Worm (Caenorhabditis elegans) whole organism, early embryonic: ENCODE measurements around the gene srj-6.

ENCODE experiments used
- B0310.2 ChIP-seq: sonication (generic microtip); optimal IDR thresholded peaks from 2 replicates; lab custom pipeline; 2016; ENCODE audit warnings: mild to moderate bottlenecking, missing genetic modification characterization, missing compliant biosample characterization
- F13C5.2 ChIP-seq: sonication (generic microtip); optimal IDR thresholded peaks from 2 replicates; lab custom pipeline; 2017; ENCODE audit warnings: mild to moderate bottlenecking, missing genetic modification characterization, inconsistent platforms, missing compliant biosample characterization
- aly-1 ChIP-seq: sonication (generic microtip); optimal IDR thresholded peaks from 2 replicates; lab custom pipeline; 2016; ENCODE audit warnings: missing genetic modification characterization, missing compliant biosample characterization
- ama-1 ChIP-seq: fragments of 150-350 bp; optimal IDR thresholded peaks from 2 replicates; lab custom pipeline; 2014
- ceh-13 ChIP-seq: fragments of 200-800 bp; sonication (Bioruptor generic); optimal IDR thresholded peaks from 2 replicates; lab custom pipeline; 2018; ENCODE audit warnings: mild to moderate bottlenecking, missing genetic modification characterization, missing compliant biosample characterization
- ceh-36 ChIP-seq: sonication (generic microtip); optimal IDR thresholded peaks from 2 replicates; lab custom pipeline; 2016; ENCODE audit warnings: missing genetic modification characterization, inconsistent platforms, missing compliant biosample characterization
- ets-7 ChIP-seq: sonication (generic microtip); optimal IDR thresholded peaks from 2 replicates; lab custom pipeline; 2016; ENCODE audit warnings: missing genotype, missing genetic modification characterization, missing compliant biosample characterization
- flt-1 ChIP-seq: fragments of 200-800 bp; sonication (Bioruptor generic); IDR thresholded peaks from 2 replicates; pipeline ENCODE4 v1.3.6; 2022; ENCODE audit warnings: missing genetic modification characterization, missing compliant biosample characterization
- hmbx-1 ChIP-seq: sonication (generic microtip); optimal IDR thresholded peaks from 2 replicates; lab custom pipeline; 2016; ENCODE audit warnings: mild to moderate bottlenecking, missing genetic modification characterization, missing compliant biosample characterization
- hmg-4 ChIP-seq: fragments of 200-800 bp; sonication (Bioruptor generic); optimal IDR thresholded peaks from 2 replicates; lab custom pipeline; 2018; ENCODE audit warnings: mild to moderate bottlenecking, missing genetic modification characterization, missing compliant biosample characterization
- hnd-1 ChIP-seq: sonication (generic microtip); optimal IDR thresholded peaks from 2 replicates; lab custom pipeline; 2016; ENCODE audit warnings: missing genetic modification characterization, missing compliant biosample characterization
- pes-1 ChIP-seq: fragments of 200-800 bp; sonication (Bioruptor generic); IDR thresholded peaks from 2 replicates; pipeline ENCODE4 v1.3.6; 2022; ENCODE audit warnings: missing genetic modification reagents, missing genetic modification characterization, missing compliant biosample characterization
- scrt-1 ChIP-seq: fragments of 200-800 bp; sonication (Bioruptor generic); IDR thresholded peaks from 2 replicates; pipeline ENCODE4 v1.3.6; 2022; ENCODE audit warnings: missing genetic modification characterization, missing compliant biosample characterization
- sea-1 ChIP-seq: fragments of 200-800 bp; sonication (Bioruptor generic); conservative IDR thresholded peaks from 2 replicates; pipeline ENCODE4 v1.3.6; 2022; ENCODE audit warnings: missing genetic modification characterization, missing compliant biosample characterization
- tbx-11 ChIP-seq: fragments of 200-800 bp; sonication (Bioruptor generic); IDR thresholded peaks from 2 replicates; pipeline ENCODE4 v1.3.6; 2022; ENCODE audit warnings: missing genetic modification characterization, missing compliant biosample characterization
- tbx-37 ChIP-seq: fragments of 200-800 bp; sonication (Bioruptor generic); conservative IDR thresholded peaks from 2 replicates; pipeline ENCODE4 v1.3.6; 2022; ENCODE audit warnings: missing genetic modification reagents, missing genetic modification characterization, missing compliant biosample characterization
- tra-4 ChIP-seq: sonication (generic microtip); optimal IDR thresholded peaks from 2 replicates; lab custom pipeline; 2017; ENCODE audit warnings: missing genetic modification characterization, missing compliant biosample characterization

The srj-6 gene

DNA sequence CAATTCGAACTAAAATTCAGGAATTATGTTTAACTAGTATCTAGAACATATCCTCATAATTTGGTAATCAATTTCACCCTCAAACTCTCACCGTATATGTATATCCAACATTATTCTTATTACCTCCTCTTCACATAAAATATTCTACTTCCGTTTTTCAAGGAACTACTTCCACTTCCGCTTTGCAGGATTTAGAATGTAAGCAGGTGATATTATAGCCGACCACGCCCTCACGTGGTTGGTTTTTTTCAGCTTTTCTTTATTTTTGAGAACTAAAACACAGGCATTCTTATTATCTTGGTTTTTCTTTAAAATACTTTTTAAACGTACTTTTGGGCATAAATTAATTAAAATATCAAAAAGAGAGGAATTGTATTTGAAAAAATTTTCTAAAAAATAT lies 36.4 kb downstream of the srj-6 start:
- no peak for TF ChIP-seq pes-1
- no peak for TF ChIP-seq B0310.2 (tag; lab: Kevin White, UChicago)
- TF ChIP-seq aly-1 (tag; lab: Kevin White, UChicago), result no peak
- TF ChIP-seq hmg-4 (GFP tag; lab: Kevin White, UChicago), result no peak
- TF ChIP-seq tra-4 (tag; lab: Kevin White, UChicago), result no peak
- no peak for TF ChIP-seq ets-7 (tag; lab: Kevin White, UChicago)
- TF ChIP-seq hmbx-1, result no peak
- TF ChIP-seq tbx-37, result no peak
- no peak for TF ChIP-seq scrt-1 (GFP tag; lab: Robert Waterston, UW)
- TF ChIP-seq hnd-1 (tag; lab: Kevin White, UChicago), result no peak

DNA sequence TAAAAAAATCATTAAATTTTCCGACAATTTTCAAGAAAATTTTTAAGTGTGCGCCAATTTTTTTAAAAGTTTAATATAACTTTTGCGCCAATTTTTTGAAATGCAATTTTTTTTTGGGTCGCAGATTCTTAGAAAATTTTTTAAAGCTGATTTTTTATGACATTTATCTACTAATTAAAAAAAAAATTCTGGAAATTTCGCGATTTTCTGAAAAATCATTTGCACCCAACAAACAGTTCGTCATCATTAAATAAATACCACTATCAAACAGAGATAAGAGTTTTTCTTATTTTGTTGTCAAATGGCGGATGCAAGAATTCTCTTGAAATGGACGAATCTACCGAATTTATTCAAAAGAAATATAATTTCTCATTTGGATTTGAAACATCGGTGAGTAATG lies 39.0 kb downstream of the srj-6 start, which contains the start of gene F48G7.13:
F48G7.13 (plus strand) TSS at position 301 of the 400 bp plus-strand sequence.
- TF ChIP-seq pes-1 (no peak), flt-1 (GFP tag; lab: Robert Waterston, UW) (no peak), tra-4 (tag; lab: Kevin White, UChicago) (no peak), aly-1 (tag; lab: Kevin White, UChicago) (no peak), ceh-36 (tag; lab: Kevin White, UChicago) (no peak), sea-1 (GFP tag; lab: Robert Waterston, UW) (no peak), hnd-1 (tag; lab: Kevin White, UChicago) (no peak), scrt-1 (GFP tag; lab: Robert Waterston, UW) (no peak), F13C5.2 (no peak), tbx-11 (GFP tag; lab: Robert Waterston, UW) (no peak), ama-1 (lab: Kevin White, UChicago) (no peak), ets-7 (tag; lab: Kevin White, UChicago) (no peak), hmbx-1 (no peak), B0310.2 (tag; lab: Kevin White, UChicago) (no peak), tbx-37 (no peak), ceh-13 (GFP tag; lab: Kevin White, UChicago) (no peak)

DNA sequence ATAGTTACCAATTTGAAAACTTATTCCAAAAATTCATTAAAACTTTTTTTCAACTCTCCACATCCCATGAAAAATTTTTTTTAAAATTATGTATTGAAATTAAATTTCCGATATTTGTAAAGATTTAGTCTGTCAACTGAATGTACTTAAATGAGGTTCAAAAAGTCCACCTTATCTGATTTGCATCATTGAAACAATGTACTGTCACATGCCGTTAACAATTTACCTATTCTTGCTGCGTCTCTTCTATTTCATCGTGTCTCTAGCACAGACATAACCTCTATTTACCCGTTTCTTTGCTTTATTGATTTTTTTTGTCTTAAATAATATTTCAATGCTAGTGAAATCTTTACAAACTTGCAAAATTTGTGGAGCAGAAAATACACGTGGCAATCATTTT lies 44.1 kb downstream of the srj-6 start, which contains the start of gene nhr-90:
nhr-90 (plus strand) TSS at position 296 of the 400 bp plus-strand sequence.
- TF ChIP-seq aly-1 (tag; lab: Kevin White, UChicago), result no peak
- no peak for TF ChIP-seq pes-1

DNA sequence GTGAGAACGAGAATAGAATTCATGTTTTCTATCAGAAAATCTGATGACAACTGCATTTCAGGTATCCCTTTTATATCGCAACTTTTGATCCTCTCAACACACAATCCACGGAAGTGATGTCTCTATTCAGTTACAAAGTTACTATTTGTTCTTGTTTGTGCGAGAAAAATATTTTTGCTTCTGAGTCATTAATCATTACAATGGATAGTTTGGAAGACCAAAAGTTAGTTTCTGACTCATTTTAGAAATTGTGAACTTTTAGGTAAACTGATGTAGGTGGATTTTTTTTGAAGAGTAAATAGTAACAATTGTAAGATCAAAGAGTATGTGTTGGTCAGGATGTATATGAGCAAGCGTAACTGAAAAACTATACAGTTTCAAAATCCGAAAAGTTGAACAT lies 44.6 kb downstream of the srj-6 start, which contains the start of gene srlf-36:
srlf-36 (minus strand) TSS at position 101 of the 400 bp plus-strand sequence.
- TF ChIP-seq tbx-37 (no peak), hnd-1 (tag; lab: Kevin White, UChicago) (no peak)

DNA sequence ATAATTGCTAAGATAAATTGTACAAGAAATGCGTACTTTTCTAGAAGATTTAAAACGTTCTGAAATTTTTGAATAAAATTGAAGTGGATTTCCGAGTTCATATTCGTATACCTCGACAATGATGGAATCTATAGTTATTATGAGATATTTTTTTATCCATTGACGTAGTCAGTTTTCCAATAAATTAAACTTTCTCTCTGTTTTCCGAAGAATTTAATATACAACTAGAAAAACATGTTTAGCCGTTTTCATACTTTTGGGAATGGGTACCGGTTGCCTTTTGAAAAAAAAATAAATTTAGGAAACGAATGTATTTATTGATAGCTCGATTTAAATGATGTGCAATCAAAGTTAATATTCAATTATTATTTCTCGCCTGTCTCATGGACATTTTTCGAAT lies 45.5 kb downstream of the srj-6 start, which contains the start of gene srw-109:
srw-109 (minus strand) TSS at position 101 of the 400 bp plus-strand sequence.
- no peak for TF ChIP-seq ets-7 (tag; lab: Kevin White, UChicago)
- TF ChIP-seq hmg-4 (GFP tag; lab: Kevin White, UChicago), result no peak
- TF ChIP-seq sea-1 (GFP tag; lab: Robert Waterston, UW), result no peak
- TF ChIP-seq B0310.2 (tag; lab: Kevin White, UChicago), result no peak
- TF ChIP-seq tra-4 (tag; lab: Kevin White, UChicago), result no peak
- TF ChIP-seq pes-1, result no peak
- no peak for TF ChIP-seq tbx-11 (GFP tag; lab: Robert Waterston, UW)
- TF ChIP-seq ama-1 (lab: Kevin White, UChicago), result no peak
- no peak for TF ChIP-seq flt-1 (GFP tag; lab: Robert Waterston, UW)
- no peak for TF ChIP-seq hnd-1 (tag; lab: Kevin White, UChicago)
- no peak for TF ChIP-seq ceh-36 (tag; lab: Kevin White, UChicago)
- no peak for TF ChIP-seq scrt-1 (GFP tag; lab: Robert Waterston, UW)
- no peak for TF ChIP-seq F13C5.2
- TF ChIP-seq ceh-13 (GFP tag; lab: Kevin White, UChicago), result no peak
- no peak for TF ChIP-seq aly-1 (tag; lab: Kevin White, UChicago)
- no peak for TF ChIP-seq tbx-37
- TF ChIP-seq hmbx-1, result no peak

DNA sequence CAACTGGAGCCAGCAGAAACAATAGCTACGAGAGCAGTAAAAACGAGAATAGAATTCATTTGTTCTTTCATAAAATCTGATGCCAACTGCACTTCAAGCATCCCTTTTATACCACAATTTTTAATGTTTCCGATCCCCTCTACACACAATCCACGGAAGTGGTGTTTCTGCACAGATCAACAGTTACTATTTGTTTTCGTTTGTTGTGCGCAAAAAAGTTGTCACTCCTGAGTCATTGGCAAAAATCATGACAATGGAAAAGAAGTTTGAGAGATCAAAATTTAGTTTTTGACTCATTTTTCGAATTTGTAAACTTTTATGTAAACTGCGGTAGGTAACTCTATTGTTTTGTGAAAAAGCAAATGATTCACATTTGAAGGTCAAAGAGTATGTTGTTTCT lies 50.2 kb downstream of the srj-6 start, which contains the start of gene srlf-37:
srlf-37 (minus strand) TSS at position 101 of the 400 bp plus-strand sequence.
- TF ChIP-seq pes-1, result no peak
